Fruit fly (Drosophila melanogaster): ENCODE measurements around the gene Vha100-1.
A peak's percentile ranks its signal among the peaks of the same experiment; 100 is the strongest.

Vha100-1 gene

dm6 chr3R:29148072-29148471, 17.1 kb downstream of the Vha100-1 start, which contains the start of the genes CG11882 and Pglym78 (continued):
- no peak for TF ChIP-seq CG10147 (GFP tag; optimal IDR thresholded peaks at IDR 0.05)
- no peak for TF ChIP-seq CG17802 (tag; optimal IDR thresholded peaks at IDR 0.05)
- TF ChIP-seq tll (GFP tag; optimal IDR thresholded peaks at IDR 0.05) = peak in 1 of 2 experiments; percentile 39
- peak; percentile 59 for TF ChIP-seq nmo (GFP tag; optimal IDR thresholded peaks at IDR 0.05)
- TF ChIP-seq twi (tag; optimal IDR thresholded peaks at IDR 0.05) = peak; percentile 28
- peak; percentile 41 for TF ChIP-seq p53 (GFP tag; optimal IDR thresholded peaks at IDR 0.05)
- TF ChIP-seq ATbp (GFP tag; optimal IDR thresholded peaks at IDR 0.05) = no peak
- TF ChIP-seq bsh (GFP tag; optimal IDR thresholded peaks at IDR 0.05) = no peak
- no peak for TF ChIP-seq Deaf1 (tag; optimal IDR thresholded peaks at IDR 0.05)
- TF ChIP-seq Fer3 (tag; optimal IDR thresholded peaks at IDR 0.05) = peak; percentile 18
- no peak for TF ChIP-seq Stat92E (GFP tag; optimal IDR thresholded peaks at IDR 0.05)
- no peak for TF ChIP-seq lov (optimal IDR thresholded peaks at IDR 0.05)
- no peak for TF ChIP-seq lov (GFP tag; IDR thresholded peaks at IDR 0.05)
- TF ChIP-seq tgo (GFP tag; IDR thresholded peaks at IDR 0.05) = no peak
- no peak for TF ChIP-seq sr (GFP tag; IDR thresholded peaks at IDR 0.05)
- TF ChIP-seq CG16813 (GFP tag; IDR thresholded peaks at IDR 0.05; ENCODE audit: partially characterized antibody) = no peak
- peak; percentile 83 for TF ChIP-seq vvl (GFP tag; IDR thresholded peaks at IDR 0.05)
- TF ChIP-seq Hr51 (GFP tag; optimal IDR thresholded peaks at IDR 0.05) = peak; percentile 16 to 31
- no peak for TF ChIP-seq CG9437 (GFP tag; optimal IDR thresholded peaks at IDR 0.05)
- no peak for TF ChIP-seq CG11560 (tag; IDR thresholded peaks at IDR 0.05)
- no peak for TF ChIP-seq CG6654 (GFP tag; optimal IDR thresholded peaks at IDR 0.05)
- TF ChIP-seq PHDP (tag; optimal IDR thresholded peaks at IDR 0.05) = no peak
- peak; percentile 81 for TF ChIP-seq Hr3 (GFP tag; optimal IDR thresholded peaks at IDR 0.05)
- TF ChIP-seq jumu (GFP tag; optimal IDR thresholded peaks at IDR 0.05) = peak; percentile 70
- peak; percentile 75 for TF ChIP-seq CG7987 (GFP tag; optimal IDR thresholded peaks at IDR 0.05)
- TF ChIP-seq TFAM (GFP tag; optimal IDR thresholded peaks at IDR 0.05) = no peak
- TF ChIP-seq CG12942 (GFP tag; optimal IDR thresholded peaks at IDR 0.05) = peak; percentile 37
- TF ChIP-seq CG31441 (GFP tag; IDR thresholded peaks at IDR 0.05) = no peak
- TF ChIP-seq CG2202 (tag; optimal IDR thresholded peaks at IDR 0.05) = no peak
- TF ChIP-seq sisA (GFP tag; IDR thresholded peaks at IDR 0.05) = peak; percentile 56
- TF ChIP-seq ham (GFP tag; IDR thresholded peaks at IDR 0.05) = no peak
- TF ChIP-seq Hmx (GFP tag; optimal IDR thresholded peaks at IDR 0.05) = no peak
- TF ChIP-seq pros (GFP tag; optimal IDR thresholded peaks at IDR 0.05) = peak; percentile 3
- no peak for TF ChIP-seq CG1792 (GFP tag; optimal IDR thresholded peaks at IDR 0.05)
- peak; percentile 58 for TF ChIP-seq Scr (GFP tag; IDR thresholded peaks at IDR 0.05; ENCODE audit: partially characterized antibody)
- TF ChIP-seq Hr39 (optimal IDR thresholded peaks at IDR 0.05) = no peak
- TF ChIP-seq Meics (GFP tag; optimal IDR thresholded peaks at IDR 0.05) = peak; percentile 6
- TF ChIP-seq nerfin-1 (tag; optimal IDR thresholded peaks at IDR 0.05) = peak; percentile 28
- peak; percentile 69; the same call in 1 of the 3 replicates for TF ChIP-seq CG34422 (GFP tag; IDR thresholded peaks at IDR 0.05)
- 0 out of 2 replicates have a peak, but pooled peaks have one; percentile 20 for TF ChIP-seq peb (GFP tag; IDR thresholded peaks at IDR 0.05)
- TF ChIP-seq CrebB (tag; optimal IDR thresholded peaks at IDR 0.05) = peak; percentile 67
- peak; percentile 81 for TF ChIP-seq Dref (GFP tag; IDR thresholded peaks at IDR 0.05)
- peak; percentile 43 for TF ChIP-seq CG9876 (GFP tag; optimal IDR thresholded peaks at IDR 0.05)
- peak; percentile 5 for TF ChIP-seq Dip3 (GFP tag; optimal IDR thresholded peaks at IDR 0.05)
- no peak for TF ChIP-seq esg (GFP tag; conservative IDR thresholded peaks at IDR 0.05)
- no peak for TF ChIP-seq croc (GFP tag; conservative IDR thresholded peaks at IDR 0.05)
- TF ChIP-seq org-1 (GFP tag; optimal IDR thresholded peaks at IDR 0.05) = no peak
- TF ChIP-seq Hey (tag; optimal IDR thresholded peaks at IDR 0.05) = no peak
- TF ChIP-seq zfh2 (GFP tag; optimal IDR thresholded peaks at IDR 0.05) = peak; percentile 63
- no peak for TF ChIP-seq CG11504 (tag; optimal IDR thresholded peaks at IDR 0.05)
- TF ChIP-seq CG11093 (GFP tag; IDR thresholded peaks at IDR 0.05) = no peak
